Worm (Caenorhabditis elegans) whole organism, mixed stage, embryonic: ENCODE measurements around the gene ZK1290.1.

Experiments
- M03D4.4 ChIP-seq: sonication (generic microtip); optimal IDR thresholded peaks from 2 replicates; lab custom pipeline; 2017; ENCODE audit warnings: mild to moderate bottlenecking, missing genetic modification characterization, missing compliant biosample characterization
- bed-3 ChIP-seq: fragments of 200-800 bp; sonication (Bioruptor generic); optimal IDR thresholded peaks from 3 replicates; lab custom pipeline; 2018; ENCODE audit warnings: mild to moderate bottlenecking, missing genetic modification characterization, moderate library complexity, missing compliant biosample characterization
- blmp-1 ChIP-seq: fragments of 150-350 bp; optimal IDR thresholded peaks from 2 replicates; lab custom pipeline; 2014; ENCODE audit warnings: missing biosample characterization, missing genetic modification characterization
- ceh-39 ChIP-seq: fragments of 150-350 bp; optimal IDR thresholded peaks from 2 replicates; lab custom pipeline; 2014; ENCODE audit warnings: missing biosample characterization, missing genetic modification characterization
- ceh-43 ChIP-seq: fragments of 200-800 bp; sonication (Bioruptor generic); optimal IDR thresholded peaks from 2 replicates; lab custom pipeline; 2018; ENCODE audit warnings: mild to moderate bottlenecking, missing genetic modification characterization, moderate library complexity, missing compliant biosample characterization
- ceh-83 ChIP-seq: fragments of 200-800 bp; sonication (Bioruptor generic); optimal IDR thresholded peaks from 2 replicates; lab custom pipeline; 2018; ENCODE audit warnings: mild to moderate bottlenecking, missing genetic modification characterization, missing compliant biosample characterization
- ces-1 ChIP-seq: fragments of 150-350 bp; optimal IDR thresholded peaks from 2 replicates; lab custom pipeline; 2014; ENCODE audit warnings: missing biosample characterization, missing genetic modification reagents, missing genetic modification characterization
- cnd-1 ChIP-seq: fragments of 200-800 bp; sonication (Bioruptor generic); optimal IDR thresholded peaks from 2 replicates; lab custom pipeline; 2018; ENCODE audit warnings: mild to moderate bottlenecking, missing genetic modification characterization, missing compliant biosample characterization
- elt-1 ChIP-seq: sonication (generic microtip); optimal IDR thresholded peaks from 2 replicates; lab custom pipeline; 2017; ENCODE audit warnings: missing genetic modification characterization, mild to moderate bottlenecking, missing compliant biosample characterization, antibody characterized with exemption, moderate library complexity, borderline replicate concordance; ENCODE audit not compliant: insufficient read depth
- flh-1 ChIP-seq: fragments of 200-800 bp; sonication (Bioruptor generic); optimal IDR thresholded peaks from 2 replicates; lab custom pipeline; 2018; ENCODE audit warnings: mild to moderate bottlenecking, missing genetic modification characterization, moderate library complexity, missing compliant biosample characterization
- ham-2 ChIP-seq: fragments of 200-800 bp; sonication (Bioruptor generic); optimal IDR thresholded peaks from 2 replicates; lab custom pipeline; 2018; ENCODE audit warnings: mild to moderate bottlenecking, missing genetic modification characterization, missing compliant biosample characterization
- hlh-1 ChIP-seq: fragments of 150-350 bp; optimal IDR thresholded peaks from 2 replicates; lab custom pipeline; 2014; ENCODE audit warnings: missing biosample characterization, missing genetic modification reagents, missing genetic modification characterization
- lin-13 ChIP-seq: fragments of 150-350 bp; optimal IDR thresholded peaks from 2 replicates; lab custom pipeline; 2014; ENCODE audit warnings: missing biosample characterization, missing genetic modification characterization
- lin-32 ChIP-seq: fragments of 200-800 bp; sonication (Bioruptor generic); optimal IDR thresholded peaks from 2 replicates; lab custom pipeline; 2018; ENCODE audit warnings: mild to moderate bottlenecking, missing genetic modification characterization, missing compliant biosample characterization
- mab-5 ChIP-seq: fragments of 150-350 bp; optimal IDR thresholded peaks from 2 replicates; lab custom pipeline; 2014; ENCODE audit warnings: missing biosample characterization, missing genetic modification characterization
- mep-1 ChIP-seq: fragments of 150-350 bp; optimal IDR thresholded peaks from 2 replicates; lab custom pipeline; 2017; ENCODE audit warnings: missing biosample characterization, missing genetic modification reagents, missing genetic modification characterization, inconsistent platforms
- mls-2 ChIP-seq: sonication (generic microtip); optimal IDR thresholded peaks from 2 replicates; lab custom pipeline; 2016; ENCODE audit warnings: mild to moderate bottlenecking, missing genetic modification characterization, moderate library complexity, missing compliant biosample characterization
- nhr-12 ChIP-seq: fragments of 150-350 bp; optimal IDR thresholded peaks from 2 replicates; lab custom pipeline; 2014; ENCODE audit warnings: missing biosample characterization, missing genetic modification characterization
- nhr-237 ChIP-seq: fragments of 150-350 bp; optimal IDR thresholded peaks from 2 replicates; lab custom pipeline; 2014; ENCODE audit warnings: missing biosample characterization, missing genetic modification characterization
- nhr-28 ChIP-seq: fragments of 150-350 bp; optimal IDR thresholded peaks from 2 replicates; lab custom pipeline; 2014; ENCODE audit warnings: missing biosample characterization, missing genetic modification characterization
- nhr-76 ChIP-seq: sonication (generic microtip); optimal IDR thresholded peaks from 2 replicates; lab custom pipeline; 2017; ENCODE audit warnings: missing biosample characterization, missing genetic modification characterization
- pha-4 ChIP-seq: fragments of 150-350 bp; optimal IDR thresholded peaks from 2 replicates; lab custom pipeline; 2018; ENCODE audit warnings: missing biosample characterization, missing genetic modification reagents, missing genetic modification characterization
- sem-2 ChIP-seq: fragments of 200-800 bp; sonication (Bioruptor generic); optimal IDR thresholded peaks from 2 replicates; lab custom pipeline; 2018; ENCODE audit warnings: mild to moderate bottlenecking, missing genetic modification characterization, missing compliant biosample characterization
- snpc-4 ChIP-seq: fragments of 150-350 bp; optimal IDR thresholded peaks from 2 replicates; lab custom pipeline; 2014; ENCODE audit warnings: missing biosample characterization, missing genetic modification characterization
- sptf-1 ChIP-seq: sonication (generic microtip); optimal IDR thresholded peaks from 2 replicates; lab custom pipeline; 2017; ENCODE audit warnings: mild to moderate bottlenecking, missing genetic modification characterization, moderate library complexity, missing compliant biosample characterization
- tbx-8 ChIP-seq: fragments of 200-800 bp; sonication (Bioruptor generic); optimal IDR thresholded peaks from 2 replicates; lab custom pipeline; 2018; ENCODE audit warnings: mild to moderate bottlenecking, missing genetic modification characterization, moderate library complexity, missing compliant biosample characterization
- unc-120 ChIP-seq: sonication (generic microtip); optimal IDR thresholded peaks from 2 replicates; lab custom pipeline; 2017; ENCODE audit warnings: missing genetic modification characterization, missing compliant biosample characterization; ENCODE audit not compliant: poor library complexity, severe bottlenecking
- unc-39 ChIP-seq: fragments of 150-350 bp; optimal IDR thresholded peaks from 2 replicates; lab custom pipeline; 2014; ENCODE audit warnings: missing biosample characterization, missing genetic modification characterization
- unc-62 ChIP-seq: fragments of 150-350 bp; optimal IDR thresholded peaks from 2 replicates; lab custom pipeline; 2014; ENCODE audit warnings: missing biosample characterization, missing genetic modification reagents, missing genetic modification characterization
- zip-8 ChIP-seq: fragments of 150-350 bp; optimal IDR thresholded peaks from 2 replicates; lab custom pipeline; 2014; ENCODE audit warnings: missing biosample characterization, missing genetic modification characterization
- ztf-11 ChIP-seq: fragments of 150-350 bp; optimal IDR thresholded peaks from 2 replicates; lab custom pipeline; 2014; ENCODE audit warnings: missing biosample characterization, missing genetic modification characterization

The ZK1290.1 gene

ce11 chrII:7598702-7599314 is 37.2 kb downstream of the ZK1290.1 start, which contains the start of gene pgam-5:
TSS of gene pgam-5 (minus strand) at chrII:7598752.
- TF ChIP-seq mls-2 (tag; lab: Kevin White, UChicago) (no peak), ham-2 (GFP tag; lab: Kevin White, UChicago) (no peak), elt-1 (tag; lab: Kevin White, UChicago) (no peak), lin-32 (GFP tag; lab: Kevin White, UChicago) (no peak), unc-39 (tag; lab: Kevin White, UChicago) (no peak), nhr-76 (tag; lab: Kevin White, UChicago) (no peak), nhr-28 (tag; lab: Kevin White, UChicago) (no peak), ceh-43 (no peak), mep-1 (no peak), unc-120 (tag; lab: Kevin White, UChicago) (no peak)

ce11 chrII:7599357-7599756 is 37.8 kb downstream of the ZK1290.1 start, which contains the start of gene npp-21:
TSS of gene npp-21 (plus strand) at chrII:7599657.
- TF ChIP-seq mls-2 (tag; lab: Kevin White, UChicago) (no peak), nhr-237 (tag; lab: Kevin White, UChicago) (no peak), flh-1 (no peak), blmp-1 (tag; lab: Kevin White, UChicago) (no peak), snpc-4 (tag; lab: Kevin White, UChicago) (no peak), bed-3 (GFP tag; lab: Kevin White, UChicago) (no peak), ceh-83 (GFP tag; lab: Kevin White, UChicago) (no peak), sptf-1 (tag; lab: Kevin White, UChicago) (no peak), nhr-28 (tag; lab: Kevin White, UChicago) (no peak), sem-2 (GFP tag; lab: Kevin White, UChicago) (no peak)

- TF ChIP-seq mls-2 (tag; lab: Kevin White, UChicago) (no peak), zip-8 (no peak), nhr-237 (tag; lab: Kevin White, UChicago) (no peak), bed-3 (GFP tag; lab: Kevin White, UChicago) (no peak), unc-62 (no peak), tbx-8 (GFP tag; lab: Kevin White, UChicago) (no peak), M03D4.4 (tag; lab: Kevin White, UChicago) (no peak), ceh-43 (no peak)
These were observed 43.7 kb downstream of the ZK1290.1 start, which contains the start of gene osm-8 for ce11 chrII:7605306-7605705. TSS of gene osm-8 (minus strand) at chrII:7605406.

ce11 chrII:7607953-7608352 is 46.4 kb downstream of the ZK1290.1 start, which contains the start of gene lips-17:
TSS of gene lips-17 (plus strand) at chrII:7608253.
- TF ChIP-seq sptf-1 (tag; lab: Kevin White, UChicago) (no peak), blmp-1 (tag; lab: Kevin White, UChicago) (no peak), lin-32 (GFP tag; lab: Kevin White, UChicago) (no peak), hlh-1 (no peak), nhr-28 (tag; lab: Kevin White, UChicago) (no peak), nhr-12 (no peak), ces-1 (GFP tag; lab: Kevin White, UChicago) (no peak), mab-5 (tag; lab: Kevin White, UChicago) (no peak), zip-8 (no peak), lin-13 (tag; lab: Kevin White, UChicago) (no peak), ham-2 (GFP tag; lab: Kevin White, UChicago) (no peak), ceh-43 (no peak), snpc-4 (tag; lab: Kevin White, UChicago) (no peak), pha-4 (tag; lab: Kevin White, UChicago) (no peak), ztf-11 (no peak), ceh-39 (tag; lab: Kevin White, UChicago) (no peak), cnd-1 (tag; lab: Kevin White, UChicago) (no peak)
